Worm (Caenorhabditis elegans): ENCODE measurements around the gene F57G12.1.

Gene F57G12.1

DNA sequence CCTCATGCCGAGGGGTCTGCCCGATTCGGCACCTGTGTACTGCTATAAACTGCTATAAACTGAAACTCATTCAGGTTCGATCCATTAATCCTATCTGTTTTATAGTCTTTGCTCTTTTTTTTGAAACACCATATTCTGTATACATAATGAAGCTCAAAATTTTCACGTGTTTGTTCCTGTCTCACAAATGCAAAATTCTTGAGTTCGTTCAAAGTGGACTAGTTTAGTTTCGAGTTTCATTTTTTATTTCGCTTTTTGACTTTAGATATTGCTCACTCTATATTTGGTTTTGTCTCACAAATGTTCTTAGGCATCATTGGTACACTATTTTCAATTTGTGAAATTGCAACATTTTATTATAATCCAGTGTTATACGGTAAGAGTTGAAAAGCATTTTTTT, 50.2 kb downstream of the F57G12.1 start, which contains the start of gene lgc-17:
Gene lgc-17 (plus strand): TSS at position 301 of the 400 bp plus-strand sequence.
- no peak for TF ChIP-seq eor-1 (tag; optimal IDR thresholded peaks at IDR 0.05)
- no peak for TF ChIP-seq pha-4 (tag; optimal IDR thresholded peaks at IDR 0.05)
- no peak for TF ChIP-seq lin-15B (tag; optimal IDR thresholded peaks at IDR 0.05)
- no peak for TF ChIP-seq nhr-43 (tag; optimal IDR thresholded peaks at IDR 0.05; ENCODE audit: poor library complexity, severe bottlenecking)
- TF ChIP-seq ZK546.5 (tag; optimal IDR thresholded peaks at IDR 0.05), result no peak
- TF ChIP-seq zag-1 (tag; optimal IDR thresholded peaks at IDR 0.05), result no peak
- no peak for TF ChIP-seq ceh-28 (tag; optimal IDR thresholded peaks at IDR 0.05)
- TF ChIP-seq nhr-237 (tag; optimal IDR thresholded peaks at IDR 0.05), result no peak
- TF ChIP-seq unc-62 (GFP tag; optimal IDR thresholded peaks at IDR 0.05), result no peak
- TF ChIP-seq nhr-67 (tag; optimal IDR thresholded peaks at IDR 0.05), result no peak
- TF ChIP-seq ztf-4 (tag; optimal IDR thresholded peaks at IDR 0.05), result no peak
- no peak for TF ChIP-seq fos-1 (tag; optimal IDR thresholded peaks at IDR 0.05)
- no peak for TF ChIP-seq ztf-11 (tag; optimal IDR thresholded peaks at IDR 0.05)
- no peak for TF ChIP-seq nfya-1 (tag; optimal IDR thresholded peaks at IDR 0.05; ENCODE audit: insufficient read depth)
- TF ChIP-seq elt-1 (tag; optimal IDR thresholded peaks at IDR 0.05), result no peak
- TF ChIP-seq ama-1 (optimal IDR thresholded peaks at IDR 0.05), result no peak
